Fruit fly (Drosophila melanogaster) whole organism, prepupa: Measurements from ENCODE around the gene CG9609.

ENCODE experiments used
- Blimp-1 ChIP-seq: fragments of 200-800 bp; sonication (Bioruptor generic); optimal IDR thresholded peaks from 3 replicates; lab custom pipeline; 2017; ENCODE audit warnings: missing biosample characterization, missing genetic modification characterization, mild to moderate bottlenecking, moderate library complexity, missing genetic modification reagents
- CG10631 ChIP-seq: fragments of 200-800 bp; sonication (Bioruptor generic); optimal IDR thresholded peaks from 2 replicates; lab custom pipeline; 2016; ENCODE audit warnings: missing biosample characterization, missing genetic modification characterization
- CG10669 ChIP-seq: fragments of 200-800 bp; sonication (Bioruptor generic); optimal IDR thresholded peaks from 3 replicates; lab custom pipeline; 2018; ENCODE audit warnings: missing biosample characterization, mild to moderate bottlenecking, missing genetic modification characterization, moderate library complexity
- CG11294 ChIP-seq: fragments of 200-800 bp; sonication (Bioruptor generic); IDR thresholded peaks from 2 replicates; pipeline ENCODE4 v1.3.6; 2022; ENCODE audit warnings: missing biosample characterization, missing genetic modification characterization
- CG11762 ChIP-seq: fragments of 200-800 bp; sonication (Bioruptor generic); optimal IDR thresholded peaks from 3 replicates; lab custom pipeline; 2016; ENCODE audit warnings: missing biosample characterization, missing genetic modification characterization; ENCODE audit not compliant: insufficient read depth
- CG11902 ChIP-seq: fragments of 200-800 bp; sonication (Bioruptor generic); optimal IDR thresholded peaks from 3 replicates; lab custom pipeline; 2016; ENCODE audit warnings: missing biosample characterization, missing genetic modification characterization
- CG15336 ChIP-seq: fragments of 200-800 bp; sonication (Bioruptor generic); IDR thresholded peaks from 2 replicates; pipeline ENCODE4 v1.3.6; 2022; ENCODE audit warnings: missing biosample characterization, missing genetic modification characterization
- CG1621 ChIP-seq: fragments of 200-800 bp; sonication (Bioruptor generic); optimal IDR thresholded peaks from 3 replicates; lab custom pipeline; 2018; ENCODE audit warnings: missing biosample characterization, mild to moderate bottlenecking, missing genetic modification characterization
- CG31627 ChIP-seq: fragments of 200-800 bp; sonication (Bioruptor generic); optimal IDR thresholded peaks from 3 replicates; lab custom pipeline; 2016; ENCODE audit warnings: missing biosample characterization, missing genetic modification characterization
- CG32006 ChIP-seq: fragments of 200-800 bp; sonication (Bioruptor generic); optimal IDR thresholded peaks from 3 replicates; lab custom pipeline; 2017; ENCODE audit warnings: missing biosample characterization, mild to moderate bottlenecking, missing genetic modification characterization
- CG34406 ChIP-seq: fragments of 200-800 bp; sonication (Bioruptor generic); optimal IDR thresholded peaks from 3 replicates; lab custom pipeline; 2016; ENCODE audit warnings: missing biosample characterization, missing genetic modification characterization
- CG6163 ChIP-seq: fragments of 200-800 bp; sonication (Bioruptor generic); IDR thresholded peaks from 3 replicates; pipeline ENCODE4 v1.3.6; 2022; ENCODE audit warnings: missing biosample characterization, missing genetic modification characterization
- CG6792 ChIP-seq: fragments of 200-800 bp; sonication (Bioruptor generic); optimal IDR thresholded peaks from 3 replicates; lab custom pipeline; 2016; ENCODE audit warnings: missing biosample characterization, missing genetic modification characterization
- CG6808 ChIP-seq: fragments of 200-800 bp; sonication (Bioruptor generic); optimal IDR thresholded peaks from 3 replicates; lab custom pipeline; 2017; ENCODE audit warnings: missing biosample characterization, missing genetic modification characterization, mild to moderate bottlenecking, moderate library complexity, missing genetic modification reagents
- CG6854 ChIP-seq: fragments of 200-800 bp; sonication (Bioruptor generic); optimal IDR thresholded peaks from 2 replicates; lab custom pipeline; 2017; ENCODE audit warnings: missing biosample characterization, mild to moderate bottlenecking, missing genetic modification characterization
- CG8119 ChIP-seq: fragments of 200-800 bp; sonication (Bioruptor generic); IDR thresholded peaks from 3 replicates; pipeline ENCODE4 v1.3.6; 2022; ENCODE audit warnings: missing biosample characterization, missing genetic modification characterization
- CG8319 ChIP-seq: fragments of 200-800 bp; sonication (Bioruptor generic); optimal IDR thresholded peaks from 3 replicates; lab custom pipeline; 2016; ENCODE audit warnings: missing biosample characterization, missing genetic modification characterization
- CG8632 ChIP-seq: fragments of 200-800 bp; sonication (Bioruptor generic); optimal IDR thresholded peaks from 3 replicates; lab custom pipeline; 2016; ENCODE audit warnings: missing biosample characterization, missing genetic modification characterization
- CG9139 ChIP-seq: fragments of 200-800 bp; sonication (Bioruptor generic); optimal IDR thresholded peaks from 3 replicates; lab custom pipeline; 2017; ENCODE audit warnings: missing biosample characterization, mild to moderate bottlenecking, missing genetic modification characterization
- Eip75B ChIP-seq: fragments of 200-800 bp; sonication (Bioruptor generic); optimal IDR thresholded peaks from 3 replicates; lab custom pipeline; 2016; ENCODE audit warnings: missing biosample characterization, missing genetic modification characterization
- Eip78C ChIP-seq: fragments of 200-800 bp; sonication (Bioruptor generic); peaks from one replicate; lab custom pipeline; 2016; ENCODE audit warnings: missing biosample characterization, missing genetic modification characterization
- Eip93F ChIP-seq: fragments of 200-800 bp; sonication (Bioruptor generic); optimal IDR thresholded peaks from 2 replicates; lab custom pipeline; 2016; ENCODE audit warnings: missing biosample characterization, mild to moderate bottlenecking, missing genetic modification characterization
- Ets21C ChIP-seq: fragments of 200-800 bp; sonication (Bioruptor generic); optimal IDR thresholded peaks from 3 replicates; lab custom pipeline; 2016; ENCODE audit warnings: missing biosample characterization, missing genetic modification characterization
- Ets96B ChIP-seq: fragments of 200-800 bp; optimal IDR thresholded peaks from 2 replicates; lab custom pipeline; 2019; ENCODE audit warnings: missing biosample characterization, mild to moderate bottlenecking, missing genetic modification characterization, moderate library complexity
- Gug ChIP-seq: fragments of 200-800 bp; sonication (Bioruptor generic); IDR thresholded peaks from 2 replicates; pipeline ENCODE4 v1.3.6; 2022; ENCODE audit warnings: missing biosample characterization, missing genetic modification characterization
- Hr38 ChIP-seq: sonication (Bioruptor generic); optimal IDR thresholded peaks from 2 replicates; lab custom pipeline; 2016; ENCODE audit warnings: missing biosample characterization, missing genetic modification characterization
- Hr4 ChIP-seq: fragments of 200-800 bp; sonication (Bioruptor generic); optimal IDR thresholded peaks from 3 replicates; lab custom pipeline; 2016; ENCODE audit warnings: missing biosample characterization, missing genetic modification characterization
- Met ChIP-seq: fragments of 200-800 bp; sonication (Bioruptor generic); optimal IDR thresholded peaks from 3 replicates; lab custom pipeline; 2016; ENCODE audit warnings: missing biosample characterization, missing genetic modification characterization
- OdsH ChIP-seq: fragments of 200-800 bp; sonication (Bioruptor generic); optimal IDR thresholded peaks from 3 replicates; lab custom pipeline; 2016; ENCODE audit warnings: missing biosample characterization, missing genetic modification characterization
- Sox102F ChIP-seq: fragments of 200-800 bp; sonication (Bioruptor generic); optimal IDR thresholded peaks from 2 replicates; lab custom pipeline; 2016; ENCODE audit warnings: missing biosample characterization, mild to moderate bottlenecking, missing genetic modification characterization
- Sox14 ChIP-seq: fragments of 200-800 bp; sonication (Bioruptor generic); optimal IDR thresholded peaks from 3 replicates; lab custom pipeline; 2016; ENCODE audit warnings: missing biosample characterization, missing genetic modification characterization
- Sox15 ChIP-seq: fragments of 200-800 bp; sonication (Bioruptor generic); optimal IDR thresholded peaks from 3 replicates; lab custom pipeline; 2016; ENCODE audit warnings: missing biosample characterization, missing genetic modification characterization
- achi ChIP-seq: fragments of 200-800 bp; sonication (Bioruptor generic); optimal IDR thresholded peaks from 3 replicates; lab custom pipeline; 2016; ENCODE audit warnings: missing biosample characterization, missing genetic modification characterization
- acj6 ChIP-seq: fragments of 200-800 bp; sonication (Bioruptor generic); optimal IDR thresholded peaks from 3 replicates; lab custom pipeline; 2016; ENCODE audit warnings: missing biosample characterization, missing genetic modification characterization
- cyc ChIP-seq: fragments of 200-800 bp; sonication (Bioruptor generic); optimal IDR thresholded peaks from 3 replicates; lab custom pipeline; 2016; ENCODE audit warnings: missing biosample characterization, missing genetic modification characterization
- dac ChIP-seq: fragments of 200-800 bp; sonication (Bioruptor generic); optimal IDR thresholded peaks from 2 replicates; lab custom pipeline; 2017; ENCODE audit warnings: missing biosample characterization, mild to moderate bottlenecking, missing genetic modification characterization
- eg ChIP-seq: fragments of 200-800 bp; sonication (Bioruptor generic); IDR thresholded peaks from 3 replicates; pipeline ENCODE4 v1.3.6; 2022; ENCODE audit warnings: missing biosample characterization, missing genetic modification characterization
- fd59A ChIP-seq: fragments of 200-800 bp; sonication (Bioruptor generic); optimal IDR thresholded peaks from 2 replicates; lab custom pipeline; 2017; ENCODE audit warnings: missing biosample characterization, mild to moderate bottlenecking, missing genetic modification characterization, missing genetic modification reagents
- fd85E ChIP-seq: fragments of 200-800 bp; sonication (Bioruptor generic); optimal IDR thresholded peaks from 3 replicates; lab custom pipeline; 2016; ENCODE audit warnings: missing biosample characterization, missing genetic modification characterization
- fkh ChIP-seq: fragments of 200-800 bp; sonication (Bioruptor generic); optimal IDR thresholded peaks from 3 replicates; lab custom pipeline; 2017; ENCODE audit warnings: missing biosample characterization, mild to moderate bottlenecking, missing genetic modification characterization, moderate library complexity
- pdm3 ChIP-seq: fragments of 200-800 bp; sonication (Bioruptor generic); optimal IDR thresholded peaks from 3 replicates; lab custom pipeline; 2016; ENCODE audit warnings: missing biosample characterization, missing genetic modification characterization
- salr ChIP-seq, 2 experiments: fragments of 200-800 bp; sonication (Bioruptor generic); optimal IDR thresholded peaks; 3 replicates each; lab custom pipeline; 2016 to 2018; ENCODE audit warnings: missing biosample characterization in 2 of 2, missing genetic modification characterization in 2 of 2, mild to moderate bottlenecking in 1 of 2
- spab ChIP-seq: fragments of 200-800 bp; sonication (Bioruptor generic); optimal IDR thresholded peaks from 2 replicates; lab custom pipeline; 2017; ENCODE audit warnings: missing biosample characterization, mild to moderate bottlenecking, missing genetic modification characterization, missing genetic modification reagents
- ss ChIP-seq, 2 experiments: fragments of 200-800 bp; sonication (Bioruptor generic); optimal IDR thresholded peaks; 2 replicates in 1 of 2; 3 replicates in 1 of 2; lab custom pipeline; 2017 to 2018; ENCODE audit warnings: mild to moderate bottlenecking in 2 of 2, missing biosample characterization in 2 of 2, missing genetic modification characterization in 2 of 2, moderate library complexity in 1 of 2
- svp ChIP-seq: fragments of 200-800 bp; sonication (Bioruptor generic); peaks from one replicate; lab custom pipeline; 2016; ENCODE audit warnings: missing biosample characterization, missing genetic modification characterization
- topi ChIP-seq: fragments of 200-800 bp; sonication (Bioruptor generic); optimal IDR thresholded peaks from 3 replicates; lab custom pipeline; 2016; ENCODE audit warnings: missing biosample characterization, missing genetic modification characterization
- vri ChIP-seq: fragments of 200-800 bp; sonication (Bioruptor generic); optimal IDR thresholded peaks from 3 replicates; lab custom pipeline; 2016; ENCODE audit warnings: missing biosample characterization, mild to moderate bottlenecking, missing genetic modification characterization

CG9609 gene

DNA sequence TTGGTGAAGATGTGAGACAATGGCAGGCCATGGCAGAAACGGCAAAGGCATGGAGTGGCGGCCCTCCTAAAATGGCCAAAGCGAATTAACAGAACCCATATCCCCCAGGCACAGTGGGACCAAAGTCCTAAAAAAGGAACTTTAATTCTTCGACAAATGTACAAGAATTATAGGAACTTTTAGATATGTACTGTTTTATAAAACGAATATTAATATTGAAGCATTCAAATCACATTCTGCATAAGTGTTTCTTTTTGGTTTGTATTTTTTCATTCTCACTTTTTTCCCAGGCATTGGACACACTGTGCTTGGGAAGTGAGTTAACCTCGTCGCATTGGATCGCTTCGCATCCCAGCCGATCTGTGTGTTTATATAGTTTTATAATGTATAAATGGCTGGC, 21.9 kb downstream of the CG9609 start (continued):
- TF ChIP-seq CG6854 (no peak), CG6792 (peak; percentile 31), CG32006 (GFP tag; lab: Kevin White, UChicago) (peak; percentile 48), CG11902 (GFP tag; lab: Kevin White, UChicago) (no peak), Gug (GFP tag; lab: Robert Waterston, UW) (no peak), Sox15 (GFP tag; lab: Kevin White, UChicago) (no peak), CG1621 (tag; lab: Kevin White, UChicago) (peak; percentile 8), dac (GFP tag; lab: Kevin White, UChicago) (no peak), CG8319 (GFP tag; lab: Kevin White, UChicago) (no peak), CG11762 (GFP tag; lab: Kevin White, UChicago) (no peak), CG8632 (GFP tag; lab: Kevin White, UChicago) (peak; percentile 1), eg (no peak)

DNA sequence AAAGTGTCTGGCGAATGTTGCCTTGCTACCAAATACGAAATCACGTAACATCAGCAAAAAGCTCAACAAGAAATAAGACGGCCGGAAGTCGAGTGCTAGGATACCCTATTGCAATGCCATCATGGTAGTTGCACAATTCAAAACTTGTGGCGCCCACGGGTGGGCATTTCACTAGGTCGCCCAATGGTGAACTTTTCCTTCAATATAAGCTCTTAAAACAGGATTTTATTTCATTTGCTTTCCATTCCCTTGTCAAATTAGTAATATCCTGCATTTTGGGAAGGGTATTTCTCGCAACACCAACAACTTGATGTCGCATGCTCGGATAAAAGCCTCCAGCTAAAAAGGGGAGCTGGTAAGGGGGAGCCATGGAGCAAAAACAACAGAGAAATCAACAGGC, 25.3 kb downstream of the CG9609 start:
- TF ChIP-seq Hr38 (no peak), Ets21C (GFP tag; lab: Kevin White, UChicago) (peak; percentile 65), Gug (GFP tag; lab: Robert Waterston, UW) (peak; percentile 41; the same call in 1 of the 2 replicates), CG31627 (GFP tag; lab: Kevin White, UChicago) (peak; percentile 77), CG11294 (0 out of 2 replicates have a peak, but pooled peaks have one; percentile 37), CG10631 (peak; percentile 66), CG8319 (GFP tag; lab: Kevin White, UChicago) (peak; percentile 42), achi (peak; percentile 54), Met (peak; percentile 80), CG10669 (peak; percentile 60), Hr4 (GFP tag; lab: Kevin White, UChicago) (peak; percentile 68), CG6163 (GFP tag; lab: Robert Waterston, UW) (peak; percentile 79), acj6 (peak; percentile 68), pdm3 (peak; percentile 59), fkh (no peak), CG11902 (GFP tag; lab: Kevin White, UChicago) (peak; percentile 62), dac (GFP tag; lab: Kevin White, UChicago) (peak; percentile 20), OdsH (GFP tag; lab: Kevin White, UChicago) (peak; percentile 62), CG6854 (no peak), CG6792 (peak; percentile 72), CG8119 (peak; percentile 66), CG1621 (tag; lab: Kevin White, UChicago) (peak; percentile 61), ss (GFP tag; optimal IDR thresholded peaks at IDR 0.05; lab: Kevin White, UChicago) (no peak), salr (GFP tag; optimal IDR thresholded peaks at IDR 0.05; lab: Kevin White, UChicago) (peak in 1 of 2 experiments; percentile 43), spab (GFP tag; lab: Kevin White, UChicago) (peak; percentile 36), CG9139 (GFP tag; lab: Kevin White, UChicago) (no peak), cyc (GFP tag; lab: Kevin White, UChicago) (peak; percentile 78), eg (peak; percentile 63; the same call in 2 of the 3 replicates), Sox14 (peak; percentile 73), Sox102F (GFP tag; lab: Kevin White, UChicago) (peak; percentile 78), Eip78C (GFP tag; lab: Kevin White, UChicago) (peak; percentile 74), CG15336 (peak; percentile 79), CG8632 (GFP tag; lab: Kevin White, UChicago) (peak; percentile 67), topi (GFP tag; lab: Kevin White, UChicago) (peak; percentile 81), Ets96B (tag; lab: Kevin White, UChicago) (peak; percentile 67), Blimp-1 (GFP tag; lab: Kevin White, UChicago) (no peak), fd85E (GFP tag; lab: Kevin White, UChicago) (peak; percentile 12), Eip93F (GFP tag; lab: Kevin White, UChicago) (no peak), vri (GFP tag; lab: Kevin White, UChicago) (peak; percentile 84), CG11762 (GFP tag; lab: Kevin White, UChicago) (peak; percentile 22), CG34406 (GFP tag; lab: Kevin White, UChicago) (peak; percentile 66), Eip75B (GFP tag; lab: Kevin White, UChicago) (peak; percentile 67), svp (GFP tag; lab: Kevin White, UChicago) (peak; percentile 89), fd59A (peak; percentile 56), CG32006 (GFP tag; lab: Kevin White, UChicago) (peak; percentile 63), CG6808 (GFP tag; lab: Kevin White, UChicago) (no peak), Sox15 (GFP tag; lab: Kevin White, UChicago) (peak; percentile 58)
